Fruit fly (Drosophila melanogaster) whole organism, prepupa: ENCODE measurements around the gene Calr.
A peak's percentile ranks its signal among the peaks of the same experiment; 100 is the strongest.

Experiments
- Blimp-1 ChIP-seq: fragments of 200-800 bp; sonication (Bioruptor generic); optimal IDR thresholded peaks from 3 replicates; lab custom pipeline; 2017; ENCODE audit warnings: missing biosample characterization, missing genetic modification characterization, mild to moderate bottlenecking, moderate library complexity, missing genetic modification reagents
- CG10669 ChIP-seq: fragments of 200-800 bp; sonication (Bioruptor generic); optimal IDR thresholded peaks from 3 replicates; lab custom pipeline; 2018; ENCODE audit warnings: missing biosample characterization, mild to moderate bottlenecking, missing genetic modification characterization, moderate library complexity
- CG11762 ChIP-seq: fragments of 200-800 bp; sonication (Bioruptor generic); optimal IDR thresholded peaks from 3 replicates; lab custom pipeline; 2016; ENCODE audit warnings: missing biosample characterization, missing genetic modification characterization; ENCODE audit not compliant: insufficient read depth
- CG1621 ChIP-seq: fragments of 200-800 bp; sonication (Bioruptor generic); optimal IDR thresholded peaks from 3 replicates; lab custom pipeline; 2018; ENCODE audit warnings: missing biosample characterization, mild to moderate bottlenecking, missing genetic modification characterization
- CG16779 ChIP-seq: fragments of 200-800 bp; sonication (Bioruptor generic); optimal IDR thresholded peaks from 3 replicates; lab custom pipeline; 2017; ENCODE audit warnings: missing biosample characterization, mild to moderate bottlenecking, missing genetic modification characterization
- CG3032 ChIP-seq: fragments of 200-800 bp; optimal IDR thresholded peaks from 2 replicates; lab custom pipeline; 2019; ENCODE audit warnings: missing biosample characterization, mild to moderate bottlenecking, missing genetic modification characterization, moderate library complexity
- CG31627 ChIP-seq: fragments of 200-800 bp; sonication (Bioruptor generic); optimal IDR thresholded peaks from 3 replicates; lab custom pipeline; 2016; ENCODE audit warnings: missing biosample characterization, missing genetic modification characterization
- CG32006 ChIP-seq: fragments of 200-800 bp; sonication (Bioruptor generic); optimal IDR thresholded peaks from 3 replicates; lab custom pipeline; 2017; ENCODE audit warnings: missing biosample characterization, mild to moderate bottlenecking, missing genetic modification characterization
- CG34406 ChIP-seq: fragments of 200-800 bp; sonication (Bioruptor generic); optimal IDR thresholded peaks from 3 replicates; lab custom pipeline; 2016; ENCODE audit warnings: missing biosample characterization, missing genetic modification characterization
- CG4318 ChIP-seq: fragments of 200-800 bp; sonication (Bioruptor generic); optimal IDR thresholded peaks from 3 replicates; lab custom pipeline; 2017; ENCODE audit warnings: missing biosample characterization, mild to moderate bottlenecking, missing genetic modification characterization
- CG6163 ChIP-seq: fragments of 200-800 bp; sonication (Bioruptor generic); IDR thresholded peaks from 3 replicates; pipeline ENCODE4 v1.3.6; 2022; ENCODE audit warnings: missing biosample characterization, missing genetic modification characterization
- CG6276 ChIP-seq: fragments of 200-800 bp; sonication (Bioruptor generic); optimal IDR thresholded peaks from 2 replicates; lab custom pipeline; 2017; ENCODE audit warnings: missing biosample characterization, mild to moderate bottlenecking, missing genetic modification characterization
- CG6792 ChIP-seq: fragments of 200-800 bp; sonication (Bioruptor generic); optimal IDR thresholded peaks from 3 replicates; lab custom pipeline; 2016; ENCODE audit warnings: missing biosample characterization, missing genetic modification characterization
- CG6808 ChIP-seq: fragments of 200-800 bp; sonication (Bioruptor generic); optimal IDR thresholded peaks from 3 replicates; lab custom pipeline; 2017; ENCODE audit warnings: missing biosample characterization, missing genetic modification characterization, mild to moderate bottlenecking, moderate library complexity, missing genetic modification reagents
- CG7368 ChIP-seq: fragments of 200-800 bp; sonication (Bioruptor generic); optimal IDR thresholded peaks from 3 replicates; lab custom pipeline; 2016; ENCODE audit warnings: missing biosample characterization, missing genetic modification characterization
- CG8119 ChIP-seq: fragments of 200-800 bp; sonication (Bioruptor generic); IDR thresholded peaks from 3 replicates; pipeline ENCODE4 v1.3.6; 2022; ENCODE audit warnings: missing biosample characterization, missing genetic modification characterization
- CG8632 ChIP-seq: fragments of 200-800 bp; sonication (Bioruptor generic); optimal IDR thresholded peaks from 3 replicates; lab custom pipeline; 2016; ENCODE audit warnings: missing biosample characterization, missing genetic modification characterization
- Eip75B ChIP-seq: fragments of 200-800 bp; sonication (Bioruptor generic); optimal IDR thresholded peaks from 3 replicates; lab custom pipeline; 2016; ENCODE audit warnings: missing biosample characterization, missing genetic modification characterization
- Eip78C ChIP-seq: fragments of 200-800 bp; sonication (Bioruptor generic); peaks from one replicate; lab custom pipeline; 2016; ENCODE audit warnings: missing biosample characterization, missing genetic modification characterization
- Ets21C ChIP-seq: fragments of 200-800 bp; sonication (Bioruptor generic); optimal IDR thresholded peaks from 3 replicates; lab custom pipeline; 2016; ENCODE audit warnings: missing biosample characterization, missing genetic modification characterization
- Ets96B ChIP-seq: fragments of 200-800 bp; optimal IDR thresholded peaks from 2 replicates; lab custom pipeline; 2019; ENCODE audit warnings: missing biosample characterization, mild to moderate bottlenecking, missing genetic modification characterization, moderate library complexity
- Gug ChIP-seq: fragments of 200-800 bp; sonication (Bioruptor generic); IDR thresholded peaks from 2 replicates; pipeline ENCODE4 v1.3.6; 2022; ENCODE audit warnings: missing biosample characterization, missing genetic modification characterization
- Hr38 ChIP-seq: sonication (Bioruptor generic); optimal IDR thresholded peaks from 2 replicates; lab custom pipeline; 2016; ENCODE audit warnings: missing biosample characterization, missing genetic modification characterization
- Hr39 ChIP-seq: fragments of 200-800 bp; sonication (Bioruptor generic); optimal IDR thresholded peaks from 2 replicates; lab custom pipeline; 2016; ENCODE audit warnings: missing biosample characterization, missing genetic modification characterization
- Hr4 ChIP-seq: fragments of 200-800 bp; sonication (Bioruptor generic); optimal IDR thresholded peaks from 3 replicates; lab custom pipeline; 2016; ENCODE audit warnings: missing biosample characterization, missing genetic modification characterization
- Met ChIP-seq: fragments of 200-800 bp; sonication (Bioruptor generic); optimal IDR thresholded peaks from 3 replicates; lab custom pipeline; 2016; ENCODE audit warnings: missing biosample characterization, missing genetic modification characterization
- Sox14 ChIP-seq: fragments of 200-800 bp; sonication (Bioruptor generic); optimal IDR thresholded peaks from 3 replicates; lab custom pipeline; 2016; ENCODE audit warnings: missing biosample characterization, missing genetic modification characterization
- Sox15 ChIP-seq: fragments of 200-800 bp; sonication (Bioruptor generic); optimal IDR thresholded peaks from 3 replicates; lab custom pipeline; 2016; ENCODE audit warnings: missing biosample characterization, missing genetic modification characterization
- achi ChIP-seq: fragments of 200-800 bp; sonication (Bioruptor generic); optimal IDR thresholded peaks from 3 replicates; lab custom pipeline; 2016; ENCODE audit warnings: missing biosample characterization, missing genetic modification characterization
- acj6 ChIP-seq: fragments of 200-800 bp; sonication (Bioruptor generic); optimal IDR thresholded peaks from 3 replicates; lab custom pipeline; 2016; ENCODE audit warnings: missing biosample characterization, missing genetic modification characterization
- dac ChIP-seq: fragments of 200-800 bp; sonication (Bioruptor generic); optimal IDR thresholded peaks from 2 replicates; lab custom pipeline; 2017; ENCODE audit warnings: missing biosample characterization, mild to moderate bottlenecking, missing genetic modification characterization
- dsx ChIP-seq: fragments of 200-800 bp; optimal IDR thresholded peaks from 3 replicates; lab custom pipeline; 2019; ENCODE audit warnings: missing biosample characterization, mild to moderate bottlenecking, missing genetic modification characterization, moderate library complexity; ENCODE audit not compliant: poor library complexity, severe bottlenecking
- eg ChIP-seq: fragments of 200-800 bp; sonication (Bioruptor generic); IDR thresholded peaks from 3 replicates; pipeline ENCODE4 v1.3.6; 2022; ENCODE audit warnings: missing biosample characterization, missing genetic modification characterization
- esn ChIP-seq: fragments of 200-800 bp; sonication (Bioruptor generic); optimal IDR thresholded peaks from 2 replicates; lab custom pipeline; 2016; ENCODE audit warnings: missing biosample characterization, mild to moderate bottlenecking, missing genetic modification characterization, moderate library complexity
- fd85E ChIP-seq: fragments of 200-800 bp; sonication (Bioruptor generic); optimal IDR thresholded peaks from 3 replicates; lab custom pipeline; 2016; ENCODE audit warnings: missing biosample characterization, missing genetic modification characterization
- fkh ChIP-seq: fragments of 200-800 bp; sonication (Bioruptor generic); optimal IDR thresholded peaks from 3 replicates; lab custom pipeline; 2017; ENCODE audit warnings: missing biosample characterization, mild to moderate bottlenecking, missing genetic modification characterization, moderate library complexity
- lz ChIP-seq: fragments of 200-800 bp; sonication (Bioruptor generic); optimal IDR thresholded peaks from 3 replicates; lab custom pipeline; 2016; ENCODE audit warnings: missing biosample characterization, missing genetic modification characterization
- net ChIP-seq: fragments of 200-800 bp; sonication (Bioruptor generic); optimal IDR thresholded peaks from 3 replicates; lab custom pipeline; 2016; ENCODE audit warnings: missing biosample characterization, missing genetic modification characterization
- salr ChIP-seq, 2 experiments: fragments of 200-800 bp; sonication (Bioruptor generic); optimal IDR thresholded peaks; 3 replicates each; lab custom pipeline; 2016 to 2018; ENCODE audit warnings: missing biosample characterization in 2 of 2, missing genetic modification characterization in 2 of 2, mild to moderate bottlenecking in 1 of 2
- spab ChIP-seq: fragments of 200-800 bp; sonication (Bioruptor generic); optimal IDR thresholded peaks from 2 replicates; lab custom pipeline; 2017; ENCODE audit warnings: missing biosample characterization, mild to moderate bottlenecking, missing genetic modification characterization, missing genetic modification reagents
- svp ChIP-seq: fragments of 200-800 bp; sonication (Bioruptor generic); peaks from one replicate; lab custom pipeline; 2016; ENCODE audit warnings: missing biosample characterization, missing genetic modification characterization
- topi ChIP-seq: fragments of 200-800 bp; sonication (Bioruptor generic); optimal IDR thresholded peaks from 3 replicates; lab custom pipeline; 2016; ENCODE audit warnings: missing biosample characterization, missing genetic modification characterization
- vri ChIP-seq: fragments of 200-800 bp; sonication (Bioruptor generic); optimal IDR thresholded peaks from 3 replicates; lab custom pipeline; 2016; ENCODE audit warnings: missing biosample characterization, mild to moderate bottlenecking, missing genetic modification characterization

Gene Calr

DNA sequence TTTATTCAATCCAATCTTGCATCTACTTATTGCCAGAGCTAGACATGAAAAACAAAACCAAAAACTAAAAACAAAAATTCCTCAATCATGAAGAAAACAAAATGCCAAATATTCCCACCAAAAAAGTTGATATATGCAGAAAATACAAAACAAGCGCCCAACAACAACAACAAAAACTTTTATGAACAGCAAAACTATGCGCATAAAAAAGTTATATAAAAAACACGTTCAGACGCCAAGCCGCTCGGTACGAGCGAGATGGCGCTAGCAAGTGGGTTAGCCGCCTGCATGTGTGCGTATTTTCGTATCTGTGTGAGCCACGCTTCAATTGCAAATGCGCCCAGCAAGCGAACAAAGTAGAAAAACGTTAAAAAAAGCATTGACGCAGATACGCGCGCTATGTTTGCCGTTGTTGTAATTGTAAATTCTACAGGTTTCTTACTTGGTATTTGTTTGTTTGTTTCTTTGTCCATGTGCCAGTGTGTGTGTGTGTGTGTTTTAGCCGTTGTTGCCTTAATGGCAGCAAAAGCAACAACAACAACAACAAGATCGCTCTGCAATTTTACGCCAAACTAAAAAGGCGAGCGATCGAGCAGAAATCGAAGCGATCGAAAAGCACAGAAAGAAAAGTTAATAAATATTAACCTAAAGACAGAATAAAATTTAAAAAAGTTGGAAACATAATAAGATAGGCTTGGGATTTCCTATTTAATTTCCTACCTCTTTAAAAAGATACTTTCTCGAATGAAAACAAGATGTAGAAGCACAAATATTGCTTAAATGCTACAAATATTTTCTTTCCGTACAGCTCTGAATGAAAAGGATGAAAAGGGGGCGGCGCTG lies 37.0 kb downstream of the Calr start (continued):
- peak; percentile 9 for TF ChIP-seq esn (GFP tag; lab: Kevin White, UChicago)
- peak; percentile 90 for TF ChIP-seq CG3032 (tag; lab: Kevin White, UChicago)
- TF ChIP-seq CG6276 = peak; percentile 45
- TF ChIP-seq Ets96B (tag; lab: Kevin White, UChicago) = peak; percentile 88
- peak; percentile 92 for TF ChIP-seq CG6163 (GFP tag; lab: Robert Waterston, UW)
- TF ChIP-seq fd85E (GFP tag; lab: Kevin White, UChicago) = no peak
- TF ChIP-seq Sox14 (GFP tag; lab: Kevin White, UChicago) = peak; percentile 60
- TF ChIP-seq Gug (GFP tag; lab: Robert Waterston, UW) = peak; percentile 70
- TF ChIP-seq CG34406 (GFP tag; lab: Kevin White, UChicago) = peak; percentile 37
- TF ChIP-seq CG31627 (GFP tag; lab: Kevin White, UChicago) = no peak
- TF ChIP-seq acj6 (GFP tag; lab: Kevin White, UChicago) = peak; percentile 45
- TF ChIP-seq net = peak; percentile 78
- peak; percentile 38 to 78 for TF ChIP-seq salr (GFP tag; optimal IDR thresholded peaks at IDR 0.05; lab: Kevin White, UChicago)
- TF ChIP-seq Sox15 = no peak
- TF ChIP-seq Blimp-1 (GFP tag; lab: Kevin White, UChicago) = no peak
- no peak for TF ChIP-seq svp (GFP tag; lab: Kevin White, UChicago)
- no peak for TF ChIP-seq CG4318 (GFP tag; lab: Kevin White, UChicago)
- peak; percentile 51 for TF ChIP-seq CG8632 (GFP tag; lab: Kevin White, UChicago)
- no peak for TF ChIP-seq Met (GFP tag; lab: Kevin White, UChicago)
- no peak for TF ChIP-seq Ets21C
- TF ChIP-seq eg (GFP tag; lab: Robert Waterston, UW) = peak; percentile 88
- TF ChIP-seq spab = peak; percentile 66
- peak; percentile 39 for TF ChIP-seq fkh (GFP tag; lab: Kevin White, UChicago)
- peak; percentile 76 for TF ChIP-seq Hr4
- peak; percentile 63 for TF ChIP-seq CG6808 (GFP tag; lab: Kevin White, UChicago)
- no peak for TF ChIP-seq dac
- peak; percentile 48 for TF ChIP-seq CG16779 (tag; lab: Kevin White, UChicago)
- peak; percentile 40 for TF ChIP-seq CG1621 (tag; lab: Kevin White, UChicago)
- peak; percentile 69 for TF ChIP-seq achi
- no peak for TF ChIP-seq lz (GFP tag; lab: Kevin White, UChicago)

DNA sequence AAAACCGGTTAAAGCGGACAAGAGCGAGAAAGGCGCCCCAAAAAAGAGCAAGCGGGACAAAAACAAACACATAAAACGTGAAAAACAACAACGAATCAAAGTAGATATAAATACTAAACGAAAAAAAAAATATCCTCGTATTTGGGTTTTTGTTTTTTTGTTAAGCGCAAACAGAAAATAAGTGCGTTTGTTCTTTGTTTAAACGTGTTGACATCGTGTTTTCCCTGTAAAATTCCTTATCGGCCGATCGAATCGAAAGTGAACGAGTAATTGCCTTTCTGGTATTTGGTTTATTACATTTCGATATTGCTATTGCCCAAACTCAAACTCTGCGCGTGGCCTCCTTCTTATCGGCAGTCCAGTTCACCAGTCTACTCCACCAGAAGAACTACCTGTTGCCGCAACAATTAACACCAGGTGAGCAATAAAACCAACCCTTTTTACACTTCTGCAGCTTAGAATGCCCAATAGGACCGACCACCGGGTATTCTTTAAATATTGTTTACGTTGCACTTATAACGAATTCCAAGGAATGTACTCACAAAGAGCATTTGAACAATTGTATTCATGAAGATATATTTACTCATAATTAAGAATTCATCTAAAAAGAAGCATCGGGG lies 38.8 kb downstream of the Calr start:
- TF ChIP-seq Blimp-1 (GFP tag; lab: Kevin White, UChicago) = peak; percentile 11
- TF ChIP-seq CG10669 (GFP tag; lab: Kevin White, UChicago) = no peak
- peak; percentile 17 for TF ChIP-seq fkh (GFP tag; lab: Kevin White, UChicago)

DNA sequence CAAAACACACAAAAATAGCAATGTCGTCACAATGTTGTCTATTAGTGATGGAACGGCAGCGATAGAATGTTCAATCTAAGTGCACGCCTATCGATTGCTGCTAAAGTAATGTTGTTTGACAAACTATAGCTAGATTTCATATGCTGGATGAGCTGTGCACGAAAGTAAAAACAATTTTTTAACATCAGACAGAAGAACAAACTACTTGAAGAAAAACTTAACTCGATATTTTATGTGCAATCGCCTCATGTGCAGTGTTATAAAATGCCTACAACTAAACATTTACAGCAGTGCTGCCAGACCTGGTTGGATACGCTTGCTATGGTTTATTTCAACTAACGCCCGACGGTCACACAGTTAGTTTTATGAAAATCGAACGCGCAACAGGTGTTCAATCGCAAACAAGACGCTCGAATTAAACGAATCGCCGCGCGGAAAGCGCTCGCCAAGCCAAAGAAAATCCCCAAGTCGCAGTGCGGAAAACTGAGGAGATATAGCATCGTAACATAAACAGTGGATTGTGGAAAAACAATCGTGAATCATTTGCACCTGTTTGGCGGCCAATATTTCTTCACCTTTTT lies 39.6 kb downstream of the Calr start, which contains the start of the genes bocks and CG8312:
bocks (minus strand) TSS at position 51 of the 581 bp plus-strand sequence.
CG8312 (plus strand) TSS at position 358 of the 581 bp plus-strand sequence.
- TF ChIP-seq CG8119 (GFP tag; lab: Robert Waterston, UW) (no peak), Sox14 (GFP tag; lab: Kevin White, UChicago) (peak; percentile 53), CG6163 (GFP tag; lab: Robert Waterston, UW) (no peak), Ets21C (no peak), fd85E (GFP tag; lab: Kevin White, UChicago) (no peak), svp (GFP tag; lab: Kevin White, UChicago) (no peak), fkh (GFP tag; lab: Kevin White, UChicago) (peak; percentile 66), CG6792 (GFP tag; lab: Kevin White, UChicago) (peak; percentile 16), Eip75B (no peak), Hr4 (no peak), CG11762 (GFP tag; lab: Kevin White, UChicago) (no peak), CG8632 (GFP tag; lab: Kevin White, UChicago) (no peak), achi (no peak), Hr38 (GFP tag; lab: Kevin White, UChicago) (no peak), Ets96B (tag; lab: Kevin White, UChicago) (no peak), CG7368 (no peak), Hr39 (GFP tag; lab: Kevin White, UChicago) (peak; percentile 17), CG4318 (GFP tag; lab: Kevin White, UChicago) (no peak), CG32006 (GFP tag; lab: Kevin White, UChicago) (no peak), topi (GFP tag; lab: Kevin White, UChicago) (peak; percentile 44), Eip78C (no peak), Sox15 (no peak), Blimp-1 (GFP tag; lab: Kevin White, UChicago) (no peak), CG6276 (no peak), lz (GFP tag; lab: Kevin White, UChicago) (peak; percentile 30), dsx (peak; percentile 96), vri (GFP tag; lab: Kevin White, UChicago) (peak; percentile 34)
